Worm (Caenorhabditis elegans): ENCODE data around the gene ech-6.
A peak's percentile ranks its signal among the peaks of the same experiment; 100 is the strongest.

Gene ech-6

DNA sequence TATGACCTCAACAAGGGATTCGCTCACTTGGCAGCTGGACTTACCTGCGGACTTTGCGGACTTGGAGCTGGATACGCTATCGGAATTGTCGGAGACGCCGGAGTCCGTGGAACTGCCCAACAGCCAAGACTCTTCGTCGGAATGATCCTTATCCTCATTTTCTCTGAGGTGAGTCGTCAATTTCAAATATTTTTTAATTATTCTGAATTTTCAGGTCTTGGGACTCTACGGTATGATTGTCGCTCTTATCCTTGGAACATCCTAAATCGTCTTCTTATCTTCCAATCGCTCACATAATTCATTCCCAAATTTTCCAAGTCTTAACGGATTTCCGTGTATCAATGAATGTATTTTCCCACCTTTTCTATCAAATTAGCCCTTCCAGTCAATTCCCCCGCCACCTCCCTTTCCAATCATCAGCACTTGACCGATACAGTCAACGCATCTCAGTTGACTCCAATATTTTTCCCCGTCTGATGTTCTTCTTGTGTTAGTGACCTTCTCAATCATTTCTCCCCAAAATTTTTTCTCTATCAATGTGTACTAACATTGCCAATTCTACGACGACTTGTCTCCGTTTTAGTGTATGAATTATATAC is 29.9 kb upstream of the ech-6 start, which contains the start of gene R10E11.6:
Gene R10E11.6 (plus strand): TSS at position 524 of the 599 bp plus-strand sequence.
- TF ChIP-seq ref-1 (GFP tag; conservative IDR thresholded peaks at IDR 0.05) = no peak
- TF ChIP-seq T22C8.4 (GFP tag; IDR thresholded peaks at IDR 0.05) = no peak
- TF ChIP-seq cog-1 (tag; optimal IDR thresholded peaks at IDR 0.05) = no peak
- no peak for TF ChIP-seq tab-1 (GFP tag; IDR thresholded peaks at IDR 0.05)
- TF ChIP-seq ztf-23 (GFP tag; IDR thresholded peaks at IDR 0.05) = no peak
- no peak for TF ChIP-seq flt-1 (GFP tag; IDR thresholded peaks at IDR 0.05)
- no peak for TF ChIP-seq klf-2 (GFP tag; conservative IDR thresholded peaks at IDR 0.05)

DNA sequence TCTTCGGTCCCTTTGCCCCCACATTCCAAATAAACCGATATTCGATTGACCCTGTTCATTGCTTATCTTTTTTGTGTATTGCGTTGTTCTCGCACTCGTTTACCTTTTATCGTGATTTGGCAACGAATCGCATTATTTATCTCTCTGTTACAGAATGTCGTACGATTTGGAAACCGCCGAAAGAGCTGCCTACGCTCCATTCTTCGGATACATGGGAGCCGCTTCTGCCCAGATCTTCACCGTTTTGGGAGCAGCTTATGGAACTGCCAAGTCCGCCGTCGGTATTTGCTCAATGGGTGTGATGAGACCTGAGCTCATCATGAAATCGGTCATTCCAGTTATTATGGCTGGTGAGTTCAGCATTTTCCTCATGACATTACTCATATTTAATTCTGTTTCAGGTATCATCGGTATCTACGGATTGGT is 29.3 kb upstream of the ech-6 start, which contains the start of gene vha-2:
Gene vha-2 (plus strand): TSS at position 154 of the 426 bp plus-strand sequence.
- TF ChIP-seq ztf-23 (GFP tag; IDR thresholded peaks at IDR 0.05) (no peak), klf-2 (GFP tag; conservative IDR thresholded peaks at IDR 0.05) (no peak), flt-1 (GFP tag; IDR thresholded peaks at IDR 0.05) (no peak), med-1 (GFP tag; optimal IDR thresholded peaks at IDR 0.05; ENCODE audit: insufficient read depth) (no peak), tab-1 (GFP tag; IDR thresholded peaks at IDR 0.05) (no peak)

DNA sequence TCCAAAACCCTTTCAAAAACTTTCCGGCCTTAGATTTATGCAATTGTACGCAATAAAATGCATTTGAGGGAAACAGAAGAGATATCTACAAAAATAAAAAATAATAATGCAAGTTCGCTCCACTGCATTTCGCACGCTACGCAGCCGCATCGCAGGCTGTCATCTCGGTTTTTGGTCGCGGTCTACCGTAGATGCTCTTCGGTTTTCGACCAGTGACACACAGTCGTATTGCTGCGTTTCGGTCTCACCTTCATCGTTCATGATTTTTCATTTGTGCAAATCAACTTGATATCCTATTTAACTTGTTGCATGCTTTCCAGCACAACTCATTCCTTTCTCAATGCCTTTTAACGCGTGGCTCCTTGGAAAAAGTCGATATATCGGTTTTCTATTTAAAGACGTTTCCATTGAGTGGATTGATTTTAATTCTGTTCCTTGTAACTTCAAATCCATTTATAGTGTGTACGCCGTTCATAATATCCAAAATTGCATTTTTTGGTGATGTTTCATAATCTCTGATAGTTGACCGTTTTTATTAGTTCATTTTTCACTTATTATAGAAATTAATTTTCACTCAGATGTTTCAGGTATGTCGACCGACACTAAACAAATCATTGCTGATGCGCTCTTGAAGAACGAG is 28.1 kb upstream of the ech-6 start, which contains the start of gene vha-1:
Gene vha-1 (plus strand): TSS at position 590 of the 640 bp plus-strand sequence.
- TF ChIP-seq cog-1 (tag; optimal IDR thresholded peaks at IDR 0.05) (peak; percentile 53), klf-2 (GFP tag; conservative IDR thresholded peaks at IDR 0.05) (no peak), ztf-23 (GFP tag; IDR thresholded peaks at IDR 0.05) (0 out of 2 replicates have a peak, but pooled peaks have one; percentile 53)

DNA sequence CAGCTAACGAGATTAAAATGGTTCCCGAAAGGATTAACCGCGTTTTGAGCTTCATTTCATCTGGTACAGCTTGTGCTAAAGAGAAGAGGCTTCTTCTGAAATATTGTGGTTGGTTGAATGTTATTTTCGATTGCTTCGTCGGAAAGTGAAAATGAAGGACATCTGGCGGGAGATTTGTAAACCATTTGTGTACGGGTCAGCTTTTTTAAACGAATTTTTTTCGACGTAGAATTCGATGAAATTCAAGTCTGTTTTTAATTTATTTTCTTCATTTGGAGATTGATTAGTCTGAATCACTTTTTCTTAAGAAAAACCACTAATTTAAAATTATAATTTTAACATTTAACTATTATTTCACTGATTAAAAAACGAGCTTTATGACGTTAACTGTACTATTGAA is 27.6 kb upstream of the ech-6 start, which contains the start of gene sqv-3:
Gene sqv-3 (minus strand): TSS at position 101 of the 400 bp plus-strand sequence.
- TF ChIP-seq ztf-23 (GFP tag; IDR thresholded peaks at IDR 0.05) = no peak

DNA sequence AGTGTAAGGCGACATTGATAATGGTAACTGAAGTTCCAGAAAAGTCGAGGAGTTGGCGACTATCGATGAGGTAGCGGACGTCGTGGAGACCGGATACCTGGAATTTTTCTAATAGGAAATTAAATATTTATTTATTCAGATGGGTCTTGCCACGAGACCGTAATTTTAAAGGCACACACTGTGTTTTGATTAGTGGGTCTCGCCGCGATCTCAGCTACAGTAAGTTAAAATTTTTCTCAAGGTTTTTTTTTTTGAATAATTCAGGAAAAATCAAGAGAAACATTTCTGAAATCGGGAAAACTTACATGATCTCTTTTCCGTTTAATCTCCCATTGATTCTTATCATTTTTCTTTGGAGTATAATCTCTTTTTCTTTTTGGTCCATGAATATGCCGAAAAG is 26.4 kb upstream of the ech-6 start:
- TF ChIP-seq flt-1 (GFP tag; IDR thresholded peaks at IDR 0.05) (no peak), klf-2 (GFP tag; conservative IDR thresholded peaks at IDR 0.05) (no peak), ztf-23 (GFP tag; IDR thresholded peaks at IDR 0.05) (no peak), med-1 (GFP tag; optimal IDR thresholded peaks at IDR 0.05; ENCODE audit: insufficient read depth) (no peak), tab-1 (GFP tag; IDR thresholded peaks at IDR 0.05) (no peak), ref-1 (GFP tag; conservative IDR thresholded peaks at IDR 0.05) (no peak), T22C8.4 (GFP tag; IDR thresholded peaks at IDR 0.05) (no peak), ztf-29 (GFP tag; IDR thresholded peaks at IDR 0.05) (no peak), cog-1 (tag; optimal IDR thresholded peaks at IDR 0.05) (no peak)

DNA sequence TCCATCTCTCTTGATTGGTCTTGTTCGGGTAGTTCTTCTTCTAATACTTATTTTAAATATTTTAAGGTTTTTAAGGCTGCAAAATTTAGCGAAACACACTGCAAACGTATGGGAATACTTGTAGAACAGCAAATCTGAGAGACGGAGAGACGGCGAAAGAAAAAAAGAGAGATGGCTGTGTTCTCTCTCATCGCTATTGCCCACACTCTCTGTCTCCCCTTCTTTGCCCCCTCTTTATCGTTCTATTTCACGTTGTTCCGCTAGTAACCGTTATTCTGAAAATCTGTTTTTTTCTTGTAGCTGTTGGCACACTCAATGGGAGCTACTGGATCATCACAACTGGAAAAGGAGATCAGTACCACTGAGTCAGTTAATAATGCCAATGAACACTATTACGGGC is 23.6 kb upstream of the ech-6 start, which contains the start of gene usp-46:
Gene usp-46 (plus strand): TSS at position 301 of the 400 bp plus-strand sequence.
- TF ChIP-seq cog-1 (tag; optimal IDR thresholded peaks at IDR 0.05) = no peak
- TF ChIP-seq ref-1 (GFP tag; conservative IDR thresholded peaks at IDR 0.05) = no peak
- no peak for TF ChIP-seq tab-1 (GFP tag; IDR thresholded peaks at IDR 0.05)
- no peak for TF ChIP-seq klf-2 (GFP tag; conservative IDR thresholded peaks at IDR 0.05)
- no peak for TF ChIP-seq ztf-23 (GFP tag; IDR thresholded peaks at IDR 0.05)
- 0 out of 2 replicates have a peak, but pooled peaks have one; percentile 39 for TF ChIP-seq flt-1 (GFP tag; IDR thresholded peaks at IDR 0.05)
- TF ChIP-seq T22C8.4 (GFP tag; IDR thresholded peaks at IDR 0.05) = no peak

DNA sequence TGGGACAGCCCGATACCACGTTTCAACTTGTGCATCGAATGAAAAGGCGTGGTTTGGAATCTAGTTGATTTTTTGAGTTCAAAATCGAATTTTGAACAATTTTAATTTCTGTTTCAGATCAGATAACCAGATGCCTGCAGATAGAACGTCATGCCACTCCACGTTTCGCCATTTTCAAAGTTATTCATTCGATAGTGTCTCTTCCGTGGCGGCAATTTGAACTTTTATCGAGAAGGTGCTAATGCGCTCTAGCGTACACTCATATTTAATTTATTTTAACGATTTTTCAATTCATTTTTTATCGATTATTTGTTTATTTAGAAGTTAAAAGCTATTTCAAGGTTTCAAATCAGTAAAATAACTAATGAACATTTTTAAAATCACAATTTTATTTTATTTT is 23.2 kb upstream of the ech-6 start:
- no peak for TF ChIP-seq ztf-29 (GFP tag; IDR thresholded peaks at IDR 0.05)
- no peak for TF ChIP-seq ztf-23 (GFP tag; IDR thresholded peaks at IDR 0.05)
- TF ChIP-seq cog-1 (tag; optimal IDR thresholded peaks at IDR 0.05) = no peak
- no peak for TF ChIP-seq tab-1 (GFP tag; IDR thresholded peaks at IDR 0.05)
- TF ChIP-seq flt-1 (GFP tag; IDR thresholded peaks at IDR 0.05) = no peak
- no peak for TF ChIP-seq ref-1 (GFP tag; conservative IDR thresholded peaks at IDR 0.05)
- TF ChIP-seq T22C8.4 (GFP tag; IDR thresholded peaks at IDR 0.05) = no peak
- TF ChIP-seq klf-2 (GFP tag; conservative IDR thresholded peaks at IDR 0.05) = no peak
- no peak for TF ChIP-seq med-1 (GFP tag; optimal IDR thresholded peaks at IDR 0.05; ENCODE audit: insufficient read depth)

DNA sequence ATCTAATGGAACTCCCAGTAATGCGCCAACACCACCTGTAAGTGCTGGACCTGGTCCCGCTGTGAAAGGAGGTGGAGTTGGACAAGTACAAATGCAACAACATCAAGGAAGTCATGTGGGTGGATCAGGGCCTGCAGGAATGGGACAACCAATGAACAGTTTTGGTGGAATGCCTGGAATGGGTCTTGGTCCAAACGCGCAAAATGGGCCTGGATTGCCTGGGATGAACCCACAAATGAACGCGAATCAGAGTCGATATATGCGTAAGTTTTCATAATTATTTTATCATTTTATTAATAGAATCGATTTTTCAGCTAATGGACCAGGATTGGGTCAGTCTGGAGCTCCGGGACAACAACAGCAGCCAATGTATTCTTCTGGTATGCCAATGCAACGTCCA is 19.7 kb upstream of the ech-6 start:
- TF ChIP-seq klf-2 (GFP tag; conservative IDR thresholded peaks at IDR 0.05) = no peak
- TF ChIP-seq med-1 (GFP tag; optimal IDR thresholded peaks at IDR 0.05; ENCODE audit: insufficient read depth) = no peak
- TF ChIP-seq T22C8.4 (GFP tag; IDR thresholded peaks at IDR 0.05) = no peak
- no peak for TF ChIP-seq flt-1 (GFP tag; IDR thresholded peaks at IDR 0.05)

DNA sequence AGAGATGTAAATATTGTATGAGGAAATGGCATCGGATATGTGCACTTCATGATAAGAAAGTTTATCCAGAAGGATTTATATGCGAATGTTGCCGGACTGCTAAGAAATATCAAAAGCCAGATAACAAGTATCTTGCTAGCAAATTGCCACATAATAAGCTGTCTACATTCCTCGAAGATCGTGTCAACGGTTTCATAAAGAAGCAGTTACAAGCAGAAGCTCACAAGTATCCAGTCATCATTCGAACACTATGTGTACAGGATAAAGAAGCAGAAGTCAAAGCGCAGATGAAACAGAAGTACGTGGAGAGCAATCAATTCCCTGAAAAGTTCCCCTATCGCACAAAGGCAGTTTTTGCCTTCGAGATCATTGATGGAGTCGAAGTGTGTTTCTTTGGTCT is 17.9 kb upstream of the ech-6 start:
- TF ChIP-seq cog-1 (tag; optimal IDR thresholded peaks at IDR 0.05) = no peak
- no peak for TF ChIP-seq ztf-29 (GFP tag; IDR thresholded peaks at IDR 0.05)
- no peak for TF ChIP-seq T22C8.4 (GFP tag; IDR thresholded peaks at IDR 0.05)
- TF ChIP-seq ref-1 (GFP tag; conservative IDR thresholded peaks at IDR 0.05) = no peak
- TF ChIP-seq klf-2 (GFP tag; conservative IDR thresholded peaks at IDR 0.05) = no peak

DNA sequence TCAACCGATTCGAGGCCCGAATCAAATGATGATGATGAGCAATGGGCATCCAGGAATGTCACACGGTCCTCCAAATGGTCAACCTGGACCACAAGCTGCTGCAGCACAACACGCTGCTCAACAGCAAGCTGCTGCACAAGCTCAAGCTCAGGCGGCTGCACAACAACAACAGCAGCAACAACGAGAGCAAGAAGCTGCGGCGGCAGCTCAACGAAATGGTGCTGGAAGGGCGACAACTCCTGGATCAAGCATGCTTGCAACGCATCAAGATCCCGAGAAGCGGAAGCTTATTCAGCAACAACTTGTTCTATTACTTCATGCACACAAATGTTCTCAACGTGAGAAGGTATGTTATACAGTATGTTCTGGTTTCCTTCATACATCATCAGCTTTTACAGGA is 15.3 kb upstream of the ech-6 start:
- TF ChIP-seq flt-1 (GFP tag; IDR thresholded peaks at IDR 0.05) (0 out of 2 replicates have a peak, but pooled peaks have one; percentile 50), ztf-29 (GFP tag; IDR thresholded peaks at IDR 0.05) (no peak)

DNA sequence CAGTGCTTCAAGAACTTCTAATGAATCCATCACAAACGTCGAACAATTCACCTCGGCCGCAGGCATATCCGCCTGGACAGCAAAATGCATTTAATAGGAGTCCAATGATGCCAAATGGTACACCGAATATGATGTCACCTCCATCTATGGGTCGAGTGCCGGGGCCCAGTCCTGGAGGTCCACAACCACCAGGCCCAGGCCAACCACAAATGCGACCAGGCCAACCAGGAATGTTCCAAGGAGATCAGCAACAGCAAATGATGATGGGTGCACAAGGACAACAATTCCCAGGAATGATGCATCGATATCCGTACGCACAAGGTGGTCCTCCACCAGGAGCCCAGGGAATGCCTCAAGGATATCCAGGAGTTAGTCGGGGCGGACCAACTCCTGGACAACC is 14.4 kb upstream of the ech-6 start:
- TF ChIP-seq flt-1 (GFP tag; IDR thresholded peaks at IDR 0.05) (0 out of 2 replicates have a peak, but pooled peaks have one; percentile 59), med-1 (GFP tag; optimal IDR thresholded peaks at IDR 0.05; ENCODE audit: insufficient read depth) (no peak)
